Worm (Caenorhabditis elegans): ENCODE measurements around the gene Y79H2A.4.

Gene Y79H2A.4

DNA sequence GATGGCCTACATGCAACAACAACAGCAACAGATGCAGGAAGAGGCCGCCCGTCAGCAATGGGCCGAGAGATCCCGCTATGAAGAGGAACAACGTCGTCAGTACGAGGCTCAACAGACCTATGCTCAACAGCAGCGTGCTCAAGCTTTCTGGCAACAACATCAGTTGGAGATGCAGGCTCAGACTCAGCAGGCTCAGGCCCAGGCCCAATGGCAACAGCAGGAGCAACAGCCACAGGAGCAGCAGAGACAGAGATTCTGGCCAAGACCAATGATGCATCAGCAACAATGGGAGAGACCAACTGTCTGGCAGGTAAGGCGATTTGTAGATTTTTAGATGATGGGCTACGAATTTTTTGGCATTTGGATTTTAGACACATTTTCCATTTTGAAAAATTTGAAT is 18.8 kb upstream of the Y79H2A.4 start:
- TF ChIP-seq hmbx-1 (tag; optimal IDR thresholded peaks at IDR 0.05) (no peak), hmg-4 (GFP tag; optimal IDR thresholded peaks at IDR 0.05) (no peak), ceh-13 (GFP tag; optimal IDR thresholded peaks at IDR 0.05) (no peak), ama-1 (optimal IDR thresholded peaks at IDR 0.05) (no peak)

- TF ChIP-seq hmg-4 (GFP tag; optimal IDR thresholded peaks at IDR 0.05), result no peak
- TF ChIP-seq flt-1 (GFP tag; IDR thresholded peaks at IDR 0.05), result no peak
- TF ChIP-seq ets-7 (tag; optimal IDR thresholded peaks at IDR 0.05), result no peak
- no peak for TF ChIP-seq tra-4 (tag; optimal IDR thresholded peaks at IDR 0.05)
- TF ChIP-seq sea-1 (GFP tag; conservative IDR thresholded peaks at IDR 0.05), result no peak
These were observed 12.3 kb upstream of the Y79H2A.4 start, which contains the start of gene Y79H2A.12 for ce11 chrIII:12028769-12029168. Gene Y79H2A.12, minus strand, starts transcription at chrIII:12028869.

DNA sequence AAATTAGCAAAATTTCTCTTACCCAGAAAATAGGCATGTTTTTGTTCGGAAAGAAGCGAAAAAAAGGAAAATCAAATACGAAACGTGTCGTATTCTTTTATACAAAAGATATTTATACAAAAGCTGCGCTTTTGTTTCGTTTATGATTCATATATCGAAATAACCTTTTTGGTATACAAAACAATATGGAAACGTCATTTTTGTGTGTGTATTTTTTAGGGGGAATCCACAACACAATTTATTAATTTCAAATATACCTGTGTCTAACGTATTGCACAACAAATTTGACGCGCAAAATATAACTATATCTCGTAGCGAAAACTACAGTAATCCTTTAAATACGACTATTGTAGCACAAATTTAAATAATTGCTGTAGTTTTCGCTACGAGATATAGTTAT is 10.4 kb upstream of the Y79H2A.4 start, which contains the start of gene Y79H2A.2:
Y79H2A.2 (minus strand) TSS at position 101 of the 400 bp plus-strand sequence.
- no peak for TF ChIP-seq scrt-1 (GFP tag; IDR thresholded peaks at IDR 0.05)
- no peak for TF ChIP-seq ceh-36 (tag; optimal IDR thresholded peaks at IDR 0.05)
- no peak for TF ChIP-seq B0310.2 (tag; optimal IDR thresholded peaks at IDR 0.05)
- no peak for TF ChIP-seq sea-1 (GFP tag; conservative IDR thresholded peaks at IDR 0.05)
- no peak for TF ChIP-seq F13C5.2 (tag; optimal IDR thresholded peaks at IDR 0.05)
- TF ChIP-seq hnd-1 (tag; optimal IDR thresholded peaks at IDR 0.05), result no peak
- TF ChIP-seq tbx-37 (GFP tag; conservative IDR thresholded peaks at IDR 0.05), result no peak
- TF ChIP-seq pes-1 (GFP tag; IDR thresholded peaks at IDR 0.05), result no peak
- no peak for TF ChIP-seq ets-7 (tag; optimal IDR thresholded peaks at IDR 0.05)
- TF ChIP-seq ceh-13 (GFP tag; optimal IDR thresholded peaks at IDR 0.05), result no peak
- no peak for TF ChIP-seq flt-1 (GFP tag; IDR thresholded peaks at IDR 0.05)
- no peak for TF ChIP-seq hmbx-1 (tag; optimal IDR thresholded peaks at IDR 0.05)
- TF ChIP-seq hmg-4 (GFP tag; optimal IDR thresholded peaks at IDR 0.05), result no peak
- no peak for TF ChIP-seq aly-1 (tag; optimal IDR thresholded peaks at IDR 0.05)
- no peak for TF ChIP-seq ama-1 (optimal IDR thresholded peaks at IDR 0.05)
- no peak for TF ChIP-seq tra-4 (tag; optimal IDR thresholded peaks at IDR 0.05)

DNA sequence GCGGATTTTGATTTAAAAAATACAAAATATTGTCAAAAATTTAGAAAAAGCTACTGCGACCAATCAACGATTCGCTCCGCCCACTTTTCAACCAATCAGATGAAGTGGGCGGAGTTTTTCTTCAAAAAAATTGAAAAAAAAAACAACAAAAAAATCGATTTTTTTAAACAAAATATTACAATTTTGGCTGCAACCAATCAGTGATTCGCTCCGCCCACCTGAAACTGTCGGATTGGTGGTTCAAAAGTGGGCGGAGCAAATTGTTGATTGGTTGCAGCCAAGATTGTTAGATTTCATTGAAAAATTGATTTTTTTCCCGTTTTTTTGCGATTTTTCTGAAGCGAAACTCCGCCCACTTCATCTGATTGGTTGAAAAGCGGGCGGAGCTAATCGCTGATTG is 7.8 kb upstream of the Y79H2A.4 start:
- TF ChIP-seq sea-1 (GFP tag; conservative IDR thresholded peaks at IDR 0.05) (no peak), scrt-1 (GFP tag; IDR thresholded peaks at IDR 0.05) (no peak), ama-1 (optimal IDR thresholded peaks at IDR 0.05) (no peak), tbx-11 (GFP tag; IDR thresholded peaks at IDR 0.05) (no peak), pes-1 (GFP tag; IDR thresholded peaks at IDR 0.05) (no peak), ceh-36 (tag; optimal IDR thresholded peaks at IDR 0.05) (no peak), aly-1 (tag; optimal IDR thresholded peaks at IDR 0.05) (no peak), ets-7 (tag; optimal IDR thresholded peaks at IDR 0.05) (no peak), F13C5.2 (tag; optimal IDR thresholded peaks at IDR 0.05) (no peak), tbx-37 (GFP tag; conservative IDR thresholded peaks at IDR 0.05) (no peak), hmg-4 (GFP tag; optimal IDR thresholded peaks at IDR 0.05) (no peak), B0310.2 (tag; optimal IDR thresholded peaks at IDR 0.05) (no peak), ceh-13 (GFP tag; optimal IDR thresholded peaks at IDR 0.05) (no peak), flt-1 (GFP tag; IDR thresholded peaks at IDR 0.05) (no peak), hmbx-1 (tag; optimal IDR thresholded peaks at IDR 0.05) (no peak), hnd-1 (tag; optimal IDR thresholded peaks at IDR 0.05) (no peak), tra-4 (tag; optimal IDR thresholded peaks at IDR 0.05) (no peak)

DNA sequence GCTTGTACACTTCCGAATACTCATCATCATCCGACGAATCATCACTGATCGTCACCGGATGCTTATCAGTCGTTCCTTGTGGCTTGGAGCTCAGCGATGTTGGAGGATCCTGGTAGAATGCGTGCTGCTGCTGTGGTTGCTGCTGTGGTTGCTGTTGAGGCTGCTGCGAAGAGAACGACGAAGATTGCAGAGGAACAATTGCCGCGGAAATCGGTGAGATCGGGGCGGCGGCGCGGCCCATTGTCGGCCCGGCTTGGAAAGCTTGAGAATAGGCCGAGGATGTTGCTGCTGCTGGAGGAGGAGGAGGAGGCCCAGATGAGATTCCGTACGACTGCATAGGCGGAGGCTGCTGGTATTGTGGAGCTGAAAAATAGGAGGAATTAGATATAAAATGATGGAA is 6.8 kb upstream of the Y79H2A.4 start:
- TF ChIP-seq tra-4 (tag; optimal IDR thresholded peaks at IDR 0.05), result no peak
- no peak for TF ChIP-seq pes-1 (GFP tag; IDR thresholded peaks at IDR 0.05)
- no peak for TF ChIP-seq scrt-1 (GFP tag; IDR thresholded peaks at IDR 0.05)

- no peak for TF ChIP-seq B0310.2 (tag; optimal IDR thresholded peaks at IDR 0.05)
- TF ChIP-seq aly-1 (tag; optimal IDR thresholded peaks at IDR 0.05), result no peak
- TF ChIP-seq pes-1 (GFP tag; IDR thresholded peaks at IDR 0.05), result no peak
- no peak for TF ChIP-seq tbx-11 (GFP tag; IDR thresholded peaks at IDR 0.05)
- TF ChIP-seq tra-4 (tag; optimal IDR thresholded peaks at IDR 0.05), result no peak
- no peak for TF ChIP-seq ceh-36 (tag; optimal IDR thresholded peaks at IDR 0.05)
- no peak for TF ChIP-seq ama-1 (optimal IDR thresholded peaks at IDR 0.05)
- TF ChIP-seq hnd-1 (tag; optimal IDR thresholded peaks at IDR 0.05), result no peak
- no peak for TF ChIP-seq scrt-1 (GFP tag; IDR thresholded peaks at IDR 0.05)
- no peak for TF ChIP-seq tbx-37 (GFP tag; conservative IDR thresholded peaks at IDR 0.05)
- TF ChIP-seq hmg-4 (GFP tag; optimal IDR thresholded peaks at IDR 0.05), result no peak
- no peak for TF ChIP-seq hmbx-1 (tag; optimal IDR thresholded peaks at IDR 0.05)
- no peak for TF ChIP-seq flt-1 (GFP tag; IDR thresholded peaks at IDR 0.05)
- no peak for TF ChIP-seq F13C5.2 (tag; optimal IDR thresholded peaks at IDR 0.05)
- no peak for TF ChIP-seq ceh-13 (GFP tag; optimal IDR thresholded peaks at IDR 0.05)
- TF ChIP-seq sea-1 (GFP tag; conservative IDR thresholded peaks at IDR 0.05), result no peak
- TF ChIP-seq ets-7 (tag; optimal IDR thresholded peaks at IDR 0.05), result no peak
These were observed 3.9 kb upstream of the Y79H2A.4 start for ce11 chrIII:12037217-12037616.

DNA sequence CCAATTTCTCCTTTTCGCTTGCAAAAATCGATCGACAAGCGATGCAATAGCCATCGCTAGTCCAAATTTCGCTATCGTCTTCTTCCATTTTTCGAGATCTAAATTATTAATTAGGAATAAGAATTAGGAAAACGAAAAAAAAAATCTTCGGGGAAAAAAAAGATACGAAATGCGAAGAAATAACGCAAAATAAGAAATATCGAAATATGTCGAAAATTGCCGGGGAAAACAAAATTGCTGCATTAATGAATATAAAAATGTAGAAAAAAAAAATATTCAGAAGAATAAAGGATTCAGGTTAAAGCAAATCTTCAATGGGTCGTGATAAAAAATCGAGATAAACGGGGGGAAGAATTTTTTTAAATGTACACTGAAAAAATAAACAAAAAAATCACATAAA is 11.1 kb downstream of the Y79H2A.4 start, which contains the start of gene Y79H2A.3:
Y79H2A.3 (minus strand) TSS at position 101 of the 400 bp plus-strand sequence.
- TF ChIP-seq scrt-1 (GFP tag; IDR thresholded peaks at IDR 0.05), result no peak

ce11 chrIII:12058429-12058828 is 17.3 kb downstream of the Y79H2A.4 start, which contains the start of gene arx-3:
Gene arx-3, minus strand, starts transcription at chrIII:12058458.
- TF ChIP-seq F13C5.2 (tag; optimal IDR thresholded peaks at IDR 0.05) (peak; percentile 5), B0310.2 (tag; optimal IDR thresholded peaks at IDR 0.05) (no peak)

DNA sequence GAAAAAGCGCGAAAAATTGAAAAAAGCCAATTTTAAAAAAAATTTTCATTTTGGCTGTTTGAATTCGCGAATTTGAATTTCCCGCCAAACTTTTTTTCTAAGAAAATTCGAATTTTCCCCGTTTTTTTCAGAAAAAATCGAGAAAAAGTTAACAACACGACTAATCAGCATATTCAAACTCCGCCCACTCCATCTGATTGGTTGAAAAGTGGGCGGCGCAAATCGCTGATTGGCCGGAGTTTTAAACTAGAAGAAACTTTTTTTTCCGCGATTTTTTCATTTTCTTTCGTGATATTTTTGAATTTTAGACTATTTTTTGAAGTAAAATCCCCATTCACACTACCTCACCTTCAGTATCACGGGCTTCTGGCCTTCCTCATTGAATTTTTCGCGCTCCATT is 18.4 kb downstream of the Y79H2A.4 start:
- TF ChIP-seq ama-1 (optimal IDR thresholded peaks at IDR 0.05) (no peak), hmg-4 (GFP tag; optimal IDR thresholded peaks at IDR 0.05) (no peak), ets-7 (tag; optimal IDR thresholded peaks at IDR 0.05) (no peak), tbx-11 (GFP tag; IDR thresholded peaks at IDR 0.05) (no peak), hnd-1 (tag; optimal IDR thresholded peaks at IDR 0.05) (no peak), B0310.2 (tag; optimal IDR thresholded peaks at IDR 0.05) (no peak), F13C5.2 (tag; optimal IDR thresholded peaks at IDR 0.05) (no peak), hmbx-1 (tag; optimal IDR thresholded peaks at IDR 0.05) (no peak), ceh-36 (tag; optimal IDR thresholded peaks at IDR 0.05) (no peak), tbx-37 (GFP tag; conservative IDR thresholded peaks at IDR 0.05) (no peak), tra-4 (tag; optimal IDR thresholded peaks at IDR 0.05) (no peak), scrt-1 (GFP tag; IDR thresholded peaks at IDR 0.05) (no peak), aly-1 (tag; optimal IDR thresholded peaks at IDR 0.05) (no peak), pes-1 (GFP tag; IDR thresholded peaks at IDR 0.05) (no peak), ceh-13 (GFP tag; optimal IDR thresholded peaks at IDR 0.05) (no peak), flt-1 (GFP tag; IDR thresholded peaks at IDR 0.05) (no peak)
